Worm (Caenorhabditis elegans): ENCODE results near the gene pyc-1.
A peak's percentile ranks its signal among the peaks of the same experiment; 100 is the strongest.

Gene pyc-1

DNA sequence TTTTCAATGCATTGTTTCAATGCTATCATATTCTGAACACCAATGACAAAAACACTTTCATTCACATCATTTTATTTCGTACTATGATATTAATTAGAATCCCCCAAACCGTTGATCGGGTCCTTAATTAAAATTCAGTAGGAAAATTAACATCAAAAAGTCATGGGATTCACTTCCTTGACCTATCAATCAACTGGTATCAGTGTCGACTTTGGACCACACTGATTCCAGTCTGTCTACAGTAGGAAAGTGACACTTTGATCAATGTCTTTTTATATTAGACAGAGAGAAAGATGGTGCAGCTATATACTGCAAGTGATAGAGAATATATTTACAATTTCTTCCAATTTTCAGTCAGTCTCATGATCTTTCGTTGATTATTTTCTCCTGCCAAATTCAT lies 26.0 kb downstream of the pyc-1 start (continued):
- TF ChIP-seq sptf-1 (tag; optimal IDR thresholded peaks at IDR 0.05), result no peak
- TF ChIP-seq lin-13 (GFP tag; optimal IDR thresholded peaks at IDR 0.05), result no peak
- no peak for TF ChIP-seq vab-15 (tag; optimal IDR thresholded peaks at IDR 0.05)
- no peak for TF ChIP-seq ztf-4 (tag; optimal IDR thresholded peaks at IDR 0.05)
- no peak for TF ChIP-seq isw-1 (GFP tag; IDR thresholded peaks at IDR 0.05)
- no peak for TF ChIP-seq ets-5 (GFP tag; IDR thresholded peaks at IDR 0.05)
- TF ChIP-seq nhr-20 (tag; optimal IDR thresholded peaks at IDR 0.05), result peak; percentile 60
- no peak for TF ChIP-seq nhr-12 (tag; optimal IDR thresholded peaks at IDR 0.05)
- TF ChIP-seq dpl-1 (GFP tag; optimal IDR thresholded peaks at IDR 0.05), result no peak
- TF ChIP-seq unc-130 (tag; optimal IDR thresholded peaks at IDR 0.05), result peak; percentile 39
- no peak for TF ChIP-seq swsn-7 (tag; optimal IDR thresholded peaks at IDR 0.05)
- no peak for TF ChIP-seq ceh-8 (GFP tag; optimal IDR thresholded peaks at IDR 0.05)
- TF ChIP-seq efl-3 (GFP tag; optimal IDR thresholded peaks at IDR 0.05), result no peak
- no peak for TF ChIP-seq dsc-1 (tag; optimal IDR thresholded peaks at IDR 0.05)
- TF ChIP-seq nhr-47 (tag; optimal IDR thresholded peaks at IDR 0.05), result no peak
- TF ChIP-seq irx-1 (tag; optimal IDR thresholded peaks at IDR 0.05), result no peak
- no peak for TF ChIP-seq unc-86 (tag; optimal IDR thresholded peaks at IDR 0.05)
- no peak for TF ChIP-seq ceh-63 (GFP tag; optimal IDR thresholded peaks at IDR 0.05)
- no peak for TF ChIP-seq egl-27 (tag; optimal IDR thresholded peaks at IDR 0.05)
- no peak for TF ChIP-seq jun-1 (tag; optimal IDR thresholded peaks at IDR 0.05)
- TF ChIP-seq mep-1 (tag; optimal IDR thresholded peaks at IDR 0.05), result no peak

DNA sequence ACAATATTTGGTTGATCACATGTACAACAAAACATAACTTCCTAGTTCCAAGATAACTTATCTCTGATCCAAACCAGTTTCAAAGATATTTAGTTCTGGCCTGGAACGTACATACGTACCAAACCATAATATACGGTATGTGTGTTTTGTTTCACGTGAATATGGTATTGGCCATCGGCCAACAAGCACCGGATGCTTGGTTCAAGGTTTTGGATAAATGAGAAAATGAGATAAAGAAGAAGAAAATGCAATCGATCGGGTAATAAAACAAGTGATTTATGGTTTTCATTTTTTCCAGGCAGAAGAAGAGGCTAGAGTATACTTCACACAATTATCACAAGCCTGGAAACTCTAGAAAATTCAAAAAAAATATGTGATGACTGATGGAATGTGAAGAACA lies 27.0 kb downstream of the pyc-1 start:
- no peak for TF ChIP-seq unc-130 (tag; optimal IDR thresholded peaks at IDR 0.05)
- TF ChIP-seq egl-27 (tag; optimal IDR thresholded peaks at IDR 0.05), result no peak
- TF ChIP-seq tbx-2 (tag; optimal IDR thresholded peaks at IDR 0.05), result peak; percentile 13
- TF ChIP-seq nhr-19 (GFP tag; conservative IDR thresholded peaks at IDR 0.05), result peak; percentile 38
- TF ChIP-seq snpc-4 (tag; optimal IDR thresholded peaks at IDR 0.05), result no peak
- TF ChIP-seq nhr-71 (tag; optimal IDR thresholded peaks at IDR 0.05), result peak; percentile 68
- TF ChIP-seq efl-1 (optimal IDR thresholded peaks at IDR 0.05), result no peak
- no peak for TF ChIP-seq efl-1 (GFP tag; optimal IDR thresholded peaks at IDR 0.05 in 1 of 2)
- no peak for TF ChIP-seq pqm-1 (tag; optimal IDR thresholded peaks at IDR 0.05)
- TF ChIP-seq nhr-90 (tag; optimal IDR thresholded peaks at IDR 0.05; ENCODE audit: poor library complexity), result peak; percentile 43
- TF ChIP-seq Y116A8C.19 (tag; optimal IDR thresholded peaks at IDR 0.05; ENCODE audit: borderline replicate concordance), result no peak
- peak; percentile 51 for TF ChIP-seq lin-14 (GFP tag; optimal IDR thresholded peaks at IDR 0.05)
- TF ChIP-seq hlh-17 (GFP tag; optimal IDR thresholded peaks at IDR 0.05; ENCODE audit: borderline replicate concordance), result no peak
- no peak for TF ChIP-seq aly-2 (tag; optimal IDR thresholded peaks at IDR 0.05)
- peak; percentile 4 for TF ChIP-seq C16A3.4 (tag; optimal IDR thresholded peaks at IDR 0.05)
- TF ChIP-seq fos-1 (tag; optimal IDR thresholded peaks at IDR 0.05), result no peak
- TF ChIP-seq mdl-1 (tag; optimal IDR thresholded peaks at IDR 0.05), result peak in 1 of 2 experiments; percentile 29
- peak; percentile 64 for TF ChIP-seq grh-1 (GFP tag; IDR thresholded peaks at IDR 0.05)
- no peak for TF ChIP-seq zag-1 (tag; optimal IDR thresholded peaks at IDR 0.05)
- no peak for TF ChIP-seq unc-62 (GFP tag; optimal IDR thresholded peaks at IDR 0.05)
- TF ChIP-seq nhr-85 (tag), result peak; percentile 89
- no peak for TF ChIP-seq fkh-4 (tag; optimal IDR thresholded peaks at IDR 0.05; ENCODE audit: borderline replicate concordance)
- TF ChIP-seq sptf-1 (tag; optimal IDR thresholded peaks at IDR 0.05), result no peak
- TF ChIP-seq ces-1 (GFP tag; optimal IDR thresholded peaks at IDR 0.05), result no peak
- no peak for TF ChIP-seq tlp-1 (tag; optimal IDR thresholded peaks at IDR 0.05)
- no peak for TF ChIP-seq fkh-8 (tag; optimal IDR thresholded peaks at IDR 0.05)
- no peak for TF ChIP-seq mab-9 (GFP tag; IDR thresholded peaks at IDR 0.05)
- peak in 2 of 6 experiments; percentile 75 to 87 for TF ChIP-seq elt-3 (tag; optimal IDR thresholded peaks at IDR 0.05)
- no peak for TF ChIP-seq ceh-82 (tag; optimal IDR thresholded peaks at IDR 0.05)
- no peak for TF ChIP-seq nhr-28 (tag; optimal IDR thresholded peaks at IDR 0.05)
- TF ChIP-seq sox-4 (tag; optimal IDR thresholded peaks at IDR 0.05), result no peak
- no peak for TF ChIP-seq fkh-10 (GFP tag; optimal IDR thresholded peaks at IDR 0.05)
- TF ChIP-seq ztf-11 (tag; optimal IDR thresholded peaks at IDR 0.05), result no peak
- TF ChIP-seq nhr-20 (tag; optimal IDR thresholded peaks at IDR 0.05), result peak; percentile 76
- TF ChIP-seq lsy-2 (tag; optimal IDR thresholded peaks at IDR 0.05), result peak in 1 of 2 experiments; percentile 11
- TF ChIP-seq snu-23 (GFP tag; optimal IDR thresholded peaks at IDR 0.05), result peak; percentile 32
- TF ChIP-seq isw-1 (GFP tag; IDR thresholded peaks at IDR 0.05), result no peak
